Worm (Caenorhabditis elegans) whole organism, L2 larva: ENCODE data around the gene mrpl-12.
A peak's percentile ranks its signal among the peaks of the same experiment; 100 is the strongest.

Experiments
- C34F6.9 ChIP-seq: fragments of 150-350 bp; optimal IDR thresholded peaks from 2 replicates; lab custom pipeline; 2014; ENCODE audit warnings: missing biosample characterization, missing genetic modification characterization
- F13H6.1 ChIP-seq: sonication (generic microtip); optimal IDR thresholded peaks from 2 replicates; lab custom pipeline; 2016; ENCODE audit warnings: missing genetic modification characterization, missing compliant biosample characterization
- R02D3.7 ChIP-seq: fragments of 150-350 bp; optimal IDR thresholded peaks from 2 replicates; lab custom pipeline; 2014; ENCODE audit warnings: missing biosample characterization, missing genetic modification characterization
- alr-1 ChIP-seq: fragments of 150-350 bp; optimal IDR thresholded peaks from 2 replicates; lab custom pipeline; 2014; ENCODE audit warnings: missing biosample characterization, missing genetic modification characterization
- ama-1 ChIP-seq: fragments of 150-350 bp; optimal IDR thresholded peaks from 2 replicates; lab custom pipeline; 2018; ENCODE audit warnings: inconsistent platforms
- blmp-1 ChIP-seq: sonication (generic microtip); optimal IDR thresholded peaks from 2 replicates; lab custom pipeline; 2017; ENCODE audit warnings: missing genetic modification characterization, mild to moderate bottlenecking, missing compliant biosample characterization, antibody characterized with exemption, moderate library complexity; ENCODE audit not compliant: insufficient read depth
- ceh-16 ChIP-seq: fragments of 150-350 bp; optimal IDR thresholded peaks from 2 replicates; lab custom pipeline; 2014; ENCODE audit warnings: missing biosample characterization, missing genetic modification characterization
- crh-2 ChIP-seq: sonication (generic microtip); optimal IDR thresholded peaks from 2 replicates; lab custom pipeline; 2017; ENCODE audit warnings: missing biosample characterization, missing genetic modification characterization
- dmd-4 ChIP-seq: sonication (generic microtip); optimal IDR thresholded peaks from 2 replicates; lab custom pipeline; 2017; ENCODE audit warnings: missing biosample characterization, missing genetic modification characterization
- egl-27 ChIP-seq: sonication (generic microtip); optimal IDR thresholded peaks from 3 replicates; lab custom pipeline; 2017; ENCODE audit warnings: missing biosample characterization, missing genetic modification reagents, missing genetic modification characterization
- elt-1 ChIP-seq: fragments of 150-350 bp; optimal IDR thresholded peaks from 2 replicates; lab custom pipeline; 2014; ENCODE audit warnings: missing biosample characterization, missing genetic modification characterization
- fos-1 ChIP-seq: fragments of 150-350 bp; optimal IDR thresholded peaks from 2 replicates; lab custom pipeline; 2014; ENCODE audit warnings: missing biosample characterization, missing genetic modification characterization
- gmeb-1 ChIP-seq: fragments of 150-350 bp; optimal IDR thresholded peaks from 2 replicates; lab custom pipeline; 2014; ENCODE audit warnings: missing biosample characterization, missing genetic modification characterization
- lin-11 ChIP-seq: fragments of 150-350 bp; sonication (generic microtip); optimal IDR thresholded peaks from 2 replicates; lab custom pipeline; 2014; ENCODE audit warnings: missing biosample characterization, missing genetic modification characterization, inconsistent platforms, mixed read lengths
- lin-13 ChIP-seq: fragments of 150-350 bp; optimal IDR thresholded peaks from 2 replicates; lab custom pipeline; 2014; ENCODE audit warnings: missing biosample characterization, missing genetic modification reagents, missing genetic modification characterization
- lsy-2 ChIP-seq, 2 experiments: fragments of 150-350 bp in 1 of 2; sonication (generic microtip) in 1 of 2; optimal IDR thresholded peaks; 2 replicates each; lab custom pipeline; 2014 to 2017; ENCODE audit warnings: missing biosample characterization in 2 of 2, missing genetic modification characterization in 2 of 2
- mab-5 ChIP-seq: fragments of 150-350 bp; optimal IDR thresholded peaks from 2 replicates; lab custom pipeline; 2014; ENCODE audit warnings: missing biosample characterization, missing genetic modification characterization
- nhr-10 ChIP-seq: sonication (generic microtip); optimal IDR thresholded peaks from 2 replicates; lab custom pipeline; 2017; ENCODE audit warnings: missing biosample characterization, missing genetic modification characterization
- nhr-11 ChIP-seq: fragments of 150-350 bp; optimal IDR thresholded peaks from 2 replicates; lab custom pipeline; 2014; ENCODE audit warnings: missing biosample characterization, missing genetic modification characterization
- nhr-12 ChIP-seq: fragments of 150-350 bp; optimal IDR thresholded peaks from 2 replicates; lab custom pipeline; 2014; ENCODE audit warnings: missing biosample characterization, missing genetic modification characterization
- nhr-129 ChIP-seq: fragments of 150-350 bp; optimal IDR thresholded peaks from 2 replicates; lab custom pipeline; 2014; ENCODE audit warnings: missing biosample characterization, missing genetic modification characterization
- nhr-23 ChIP-seq: fragments of 150-350 bp; optimal IDR thresholded peaks from 2 replicates; lab custom pipeline; 2014; ENCODE audit warnings: missing biosample characterization, missing genetic modification reagents, missing genetic modification characterization
- nhr-25 ChIP-seq: fragments of 150-350 bp; sonication (generic microtip); optimal IDR thresholded peaks from 3 replicates; lab custom pipeline; 2014; ENCODE audit warnings: missing biosample characterization, missing genetic modification characterization
- nhr-77 ChIP-seq: fragments of 150-350 bp; optimal IDR thresholded peaks from 2 replicates; lab custom pipeline; 2014; ENCODE audit warnings: missing biosample characterization, missing genetic modification characterization
- sem-4 ChIP-seq: fragments of 150-350 bp; optimal IDR thresholded peaks from 2 replicates; lab custom pipeline; 2014; ENCODE audit warnings: missing biosample characterization, missing genetic modification reagents, missing genetic modification characterization
- skn-1 ChIP-seq: sonication (generic microtip); optimal IDR thresholded peaks from 2 replicates; lab custom pipeline; 2017; ENCODE audit warnings: missing biosample characterization, missing genetic modification characterization
- sma-3 ChIP-seq: sonication (generic microtip); optimal IDR thresholded peaks from 2 replicates; lab custom pipeline; 2016; ENCODE audit warnings: missing genetic modification reagents, missing genetic modification characterization, missing compliant biosample characterization
- sma-9 ChIP-seq, 2 experiments: fragments of 150-350 bp in 1 of 2; sonication (generic microtip) in 1 of 2; optimal IDR thresholded peaks; 2 replicates each; lab custom pipeline; 2014 to 2016; ENCODE audit warnings: missing genetic modification characterization in 2 of 2, mild to moderate bottlenecking in 1 of 2, missing biosample characterization in 1 of 2, missing compliant biosample characterization in 1 of 2, missing genetic modification reagents in 1 of 2, moderate library complexity in 1 of 2
- snpc-4 ChIP-seq: fragments of 150-350 bp; optimal IDR thresholded peaks from 2 replicates; lab custom pipeline; 2014; ENCODE audit warnings: missing biosample characterization, missing genetic modification characterization
- unc-39 ChIP-seq: fragments of 150-350 bp; optimal IDR thresholded peaks from 2 replicates; lab custom pipeline; 2014; ENCODE audit warnings: missing biosample characterization, missing genetic modification characterization
- unc-62 ChIP-seq: fragments of 150-350 bp; optimal IDR thresholded peaks from 2 replicates; lab custom pipeline; 2014; ENCODE audit warnings: missing biosample characterization, missing genetic modification reagents, missing genetic modification characterization
- zag-1 ChIP-seq: fragments of 150-350 bp; optimal IDR thresholded peaks from 2 replicates; lab custom pipeline; 2014; ENCODE audit warnings: missing biosample characterization, missing genetic modification characterization
- ztf-1 ChIP-seq: fragments of 200-800 bp; sonication (Bioruptor generic); conservative IDR thresholded peaks from 2 replicates; pipeline ENCODE4 v1.3.6; 2022; ENCODE audit warnings: missing genetic modification characterization, missing compliant biosample characterization
- ztf-4 ChIP-seq: fragments of 150-350 bp; optimal IDR thresholded peaks from 2 replicates; lab custom pipeline; 2014; ENCODE audit warnings: missing biosample characterization, missing genetic modification characterization

mrpl-12 gene

ce11 chrIII:10707461-10707860 lies at the start of gene mrpl-12:
Gene mrpl-12 (plus strand): TSS chrIII:10707761.
- TF ChIP-seq fos-1 (tag; lab: Kevin White, UChicago) (no peak), unc-39 (tag; lab: Kevin White, UChicago) (no peak), ztf-1 (no peak), nhr-12 (tag; lab: Kevin White, UChicago) (no peak), ceh-16 (no peak), C34F6.9 (no peak), unc-62 (GFP tag; lab: Kevin White, UChicago) (no peak), ztf-4 (tag; lab: Kevin White, UChicago) (no peak), F13H6.1 (tag; lab: Kevin White, UChicago) (no peak), nhr-77 (no peak), mab-5 (tag; lab: Kevin White, UChicago) (no peak), gmeb-1 (no peak), nhr-10 (tag; lab: Kevin White, UChicago) (no peak)

ce11 chrIII:10658394-10658793 lies 49.2 kb upstream of the mrpl-12 start:
- TF ChIP-seq lsy-2 (tag; optimal IDR thresholded peaks at IDR 0.05; lab: Kevin White, UChicago) (no peak), egl-27 (tag; lab: Kevin White, UChicago) (no peak), nhr-11 (tag; lab: Kevin White, UChicago) (no peak), crh-2 (tag; lab: Kevin White, UChicago) (no peak), R02D3.7 (no peak), ztf-4 (tag; lab: Kevin White, UChicago) (no peak), lin-13 (no peak), unc-62 (GFP tag; lab: Kevin White, UChicago) (no peak), sma-9 (GFP tag; optimal IDR thresholded peaks at IDR 0.05; lab: Kevin White, UChicago) (no peak), sma-9 (tag; optimal IDR thresholded peaks at IDR 0.05; lab: Kevin White, UChicago) (no peak), gmeb-1 (no peak), elt-1 (tag; lab: Kevin White, UChicago) (no peak), nhr-23 (tag; lab: Kevin White, UChicago) (no peak)

ce11 chrIII:10661292-10661691 lies 46.3 kb upstream of the mrpl-12 start:
- TF ChIP-seq sma-3 (GFP tag; lab: Kevin White, UChicago) (peak; percentile 11), lin-11 (tag; lab: Kevin White, UChicago) (no peak), nhr-25 (tag; lab: Kevin White, UChicago) (peak; percentile 30), nhr-129 (tag; lab: Kevin White, UChicago) (peak; percentile 7)

- TF ChIP-seq sma-9 (GFP tag; optimal IDR thresholded peaks at IDR 0.05; lab: Kevin White, UChicago) (no peak), sma-9 (tag; optimal IDR thresholded peaks at IDR 0.05; lab: Kevin White, UChicago) (no peak), ztf-4 (tag; lab: Kevin White, UChicago) (no peak), sem-4 (no peak), skn-1 (no peak), lsy-2 (tag; optimal IDR thresholded peaks at IDR 0.05; lab: Kevin White, UChicago) (no peak), blmp-1 (tag; lab: Kevin White, UChicago) (no peak), nhr-10 (tag; lab: Kevin White, UChicago) (no peak), snpc-4 (tag; lab: Kevin White, UChicago) (no peak), zag-1 (tag; lab: Kevin White, UChicago) (no peak), mab-5 (tag; lab: Kevin White, UChicago) (no peak), fos-1 (tag; lab: Kevin White, UChicago) (no peak), dmd-4 (tag; lab: Kevin White, UChicago) (no peak)
Observed at ce11 chrIII:10666640-10667039, 40.9 kb upstream of the mrpl-12 start.

- TF ChIP-seq nhr-10 (tag; lab: Kevin White, UChicago) = no peak
- TF ChIP-seq alr-1 (tag; lab: Kevin White, UChicago) = no peak
- TF ChIP-seq ama-1 (lab: Kevin White, UChicago) = no peak
- TF ChIP-seq sma-9 (GFP tag; optimal IDR thresholded peaks at IDR 0.05; lab: Kevin White, UChicago) = no peak
- TF ChIP-seq sma-9 (tag; optimal IDR thresholded peaks at IDR 0.05; lab: Kevin White, UChicago) = no peak
- no peak for TF ChIP-seq nhr-11 (tag; lab: Kevin White, UChicago)
Observed at ce11 chrIII:10671894-10672293, 35.7 kb upstream of the mrpl-12 start.
